Worm (Caenorhabditis elegans): ENCODE results near the gene F28B4.3.

F28B4.3 gene

ce11 chrX:3258842-3259241, 23.6 kb upstream of the F28B4.3 start, which contains the start of gene lbp-1:
Gene lbp-1, plus strand, starts transcription at chrX:3259142.
- TF ChIP-seq med-1 (GFP tag; optimal IDR thresholded peaks at IDR 0.05; ENCODE audit: insufficient read depth) (no peak), klf-2 (GFP tag; conservative IDR thresholded peaks at IDR 0.05) (no peak), T22C8.4 (GFP tag; IDR thresholded peaks at IDR 0.05) (no peak), tab-1 (GFP tag; IDR thresholded peaks at IDR 0.05) (no peak), flt-1 (GFP tag; IDR thresholded peaks at IDR 0.05) (0 out of 2 replicates have a peak, but pooled peaks have one; percentile 7), ref-1 (GFP tag; conservative IDR thresholded peaks at IDR 0.05) (no peak), ztf-23 (GFP tag; IDR thresholded peaks at IDR 0.05) (no peak)

ce11 chrX:3256784-3257493, 21.7 kb upstream of the F28B4.3 start, which contains the start of gene lbp-3:
Gene lbp-3, plus strand, starts transcription at chrX:3257372.
- TF ChIP-seq med-1 (GFP tag; optimal IDR thresholded peaks at IDR 0.05; ENCODE audit: insufficient read depth) (no peak), klf-2 (GFP tag; conservative IDR thresholded peaks at IDR 0.05) (no peak)

ce11 chrX:3252500-3252899, 17.3 kb upstream of the F28B4.3 start, which contains the start of gene tba-9:
Gene tba-9, plus strand, starts transcription at chrX:3252800.
- TF ChIP-seq T22C8.4 (GFP tag; IDR thresholded peaks at IDR 0.05), result no peak
- TF ChIP-seq ref-1 (GFP tag; conservative IDR thresholded peaks at IDR 0.05), result no peak
- TF ChIP-seq med-1 (GFP tag; optimal IDR thresholded peaks at IDR 0.05; ENCODE audit: insufficient read depth), result no peak
- no peak for TF ChIP-seq ztf-29 (GFP tag; IDR thresholded peaks at IDR 0.05)
- no peak for TF ChIP-seq ztf-23 (GFP tag; IDR thresholded peaks at IDR 0.05)
- TF ChIP-seq klf-2 (GFP tag; conservative IDR thresholded peaks at IDR 0.05), result no peak
- TF ChIP-seq cog-1 (tag; optimal IDR thresholded peaks at IDR 0.05), result no peak
- no peak for TF ChIP-seq tab-1 (GFP tag; IDR thresholded peaks at IDR 0.05)
- no peak for TF ChIP-seq flt-1 (GFP tag; IDR thresholded peaks at IDR 0.05)

ce11 chrX:3250481-3251091, 15.4 kb upstream of the F28B4.3 start, which contains the start of gene pqn-37:
Gene pqn-37, minus strand, starts transcription at chrX:3250531.
- no peak for TF ChIP-seq ztf-23 (GFP tag; IDR thresholded peaks at IDR 0.05)

ce11 chrX:3247768-3248167, 12.6 kb upstream of the F28B4.3 start:
- TF ChIP-seq flt-1 (GFP tag; IDR thresholded peaks at IDR 0.05) (no peak), T22C8.4 (GFP tag; IDR thresholded peaks at IDR 0.05) (no peak), klf-2 (GFP tag; conservative IDR thresholded peaks at IDR 0.05) (no peak), ref-1 (GFP tag; conservative IDR thresholded peaks at IDR 0.05) (no peak)

ce11 chrX:3245812-3246211, 10.6 kb upstream of the F28B4.3 start, which contains the start of gene F40F4.7:
Gene F40F4.7, minus strand, starts transcription at chrX:3245933.
- no peak for TF ChIP-seq med-1 (GFP tag; optimal IDR thresholded peaks at IDR 0.05; ENCODE audit: insufficient read depth)
- TF ChIP-seq cog-1 (tag; optimal IDR thresholded peaks at IDR 0.05), result peak; percentile 41
- TF ChIP-seq klf-2 (GFP tag; conservative IDR thresholded peaks at IDR 0.05), result no peak

ce11 chrX:3244402-3244801, 9.2 kb upstream of the F28B4.3 start:
- TF ChIP-seq ref-1 (GFP tag; conservative IDR thresholded peaks at IDR 0.05) (no peak), klf-2 (GFP tag; conservative IDR thresholded peaks at IDR 0.05) (no peak), ztf-29 (GFP tag; IDR thresholded peaks at IDR 0.05) (no peak), flt-1 (GFP tag; IDR thresholded peaks at IDR 0.05) (no peak), cog-1 (tag; optimal IDR thresholded peaks at IDR 0.05) (no peak), med-1 (GFP tag; optimal IDR thresholded peaks at IDR 0.05; ENCODE audit: insufficient read depth) (no peak), T22C8.4 (GFP tag; IDR thresholded peaks at IDR 0.05) (no peak), ztf-23 (GFP tag; IDR thresholded peaks at IDR 0.05) (no peak), tab-1 (GFP tag; IDR thresholded peaks at IDR 0.05) (no peak)

- TF ChIP-seq cog-1 (tag; optimal IDR thresholded peaks at IDR 0.05) (no peak), ref-1 (GFP tag; conservative IDR thresholded peaks at IDR 0.05) (no peak), T22C8.4 (GFP tag; IDR thresholded peaks at IDR 0.05) (no peak), flt-1 (GFP tag; IDR thresholded peaks at IDR 0.05) (no peak), ztf-29 (GFP tag; IDR thresholded peaks at IDR 0.05) (no peak), klf-2 (GFP tag; conservative IDR thresholded peaks at IDR 0.05) (no peak), ztf-23 (GFP tag; IDR thresholded peaks at IDR 0.05) (no peak), tab-1 (GFP tag; IDR thresholded peaks at IDR 0.05) (no peak), med-1 (GFP tag; optimal IDR thresholded peaks at IDR 0.05; ENCODE audit: insufficient read depth) (no peak)
These were observed 8.4 kb upstream of the F28B4.3 start, which contains the start of gene irg-7 for ce11 chrX:3243614-3244013. Gene irg-7, minus strand, starts transcription at chrX:3243636.

ce11 chrX:3230575-3230974, 4.6 kb downstream of the F28B4.3 start:
- no peak for TF ChIP-seq ref-1 (GFP tag; conservative IDR thresholded peaks at IDR 0.05)
- TF ChIP-seq tab-1 (GFP tag; IDR thresholded peaks at IDR 0.05), result no peak
- no peak for TF ChIP-seq ztf-29 (GFP tag; IDR thresholded peaks at IDR 0.05)
- TF ChIP-seq med-1 (GFP tag; optimal IDR thresholded peaks at IDR 0.05; ENCODE audit: insufficient read depth), result no peak
- TF ChIP-seq klf-2 (GFP tag; conservative IDR thresholded peaks at IDR 0.05), result no peak

ce11 chrX:3228701-3229100, 6.5 kb downstream of the F28B4.3 start:
- TF ChIP-seq tab-1 (GFP tag; IDR thresholded peaks at IDR 0.05) (no peak), ztf-29 (GFP tag; IDR thresholded peaks at IDR 0.05) (no peak), klf-2 (GFP tag; conservative IDR thresholded peaks at IDR 0.05) (no peak), med-1 (GFP tag; optimal IDR thresholded peaks at IDR 0.05; ENCODE audit: insufficient read depth) (no peak), T22C8.4 (GFP tag; IDR thresholded peaks at IDR 0.05) (no peak)

Data from whole organism, midembryonic.